Worm (Caenorhabditis elegans) whole organism, young adult: Measurements from ENCODE around the gene R193.6.

ENCODE experiments used
- him-1 ChIP-seq: sonication (generic microtip); optimal IDR thresholded peaks from 2 replicates; lab custom pipeline; 2016; ENCODE audit warnings: missing genotype, missing genetic modification reagents, missing genetic modification characterization, missing compliant biosample characterization
- nhr-80 ChIP-seq: sonication (generic microtip); optimal IDR thresholded peaks from 2 replicates; lab custom pipeline; 2016; ENCODE audit warnings: missing genetic modification characterization, missing compliant biosample characterization
- pha-4 ChIP-seq: fragments of 150-350 bp; sonication (generic microtip); optimal IDR thresholded peaks from 2 replicates; lab custom pipeline; 2014; ENCODE audit warnings: missing biosample characterization, missing genetic modification reagents, missing genetic modification characterization
- snpc-1.3 ChIP-seq: sonication (generic microtip); optimal IDR thresholded peaks from 2 replicates; lab custom pipeline; 2017; ENCODE audit warnings: missing genetic modification characterization, mild to moderate bottlenecking, missing compliant biosample characterization, antibody characterized with exemption, moderate library complexity, missing genotype, missing genetic modification reagents; ENCODE audit not compliant: insufficient read depth
- somi-1 ChIP-seq: fragments of 200-800 bp; sonication (Bioruptor generic); optimal IDR thresholded peaks from 2 replicates; lab custom pipeline; 2018; ENCODE audit warnings: mild to moderate bottlenecking, missing genetic modification characterization, missing compliant biosample characterization
- ztf-22 ChIP-seq: fragments of 200-800 bp; sonication (Bioruptor generic); optimal IDR thresholded peaks from 2 replicates; lab custom pipeline; 2018; ENCODE audit warnings: mild to moderate bottlenecking, missing genetic modification characterization, moderate library complexity, missing compliant biosample characterization

ce11 chrX:1181271-1181958 lies 32.8 kb downstream of the R193.6 start:
- TF ChIP-seq snpc-1.3 (tag; lab: Kevin White, UChicago) = no peak
- no peak for TF ChIP-seq him-1 (tag; lab: Kevin White, UChicago)
- TF ChIP-seq pha-4 = no peak
- no peak for TF ChIP-seq somi-1 (GFP tag; lab: Kevin White, UChicago)
- no peak for TF ChIP-seq ztf-22
- no peak for TF ChIP-seq nhr-80 (tag; lab: Kevin White, UChicago)
